Worm (Caenorhabditis elegans): ENCODE results near the gene stt-3.

stt-3 gene

ce11 chrIII:6298131-6298530 is 49.7 kb downstream of the stt-3 start, which contains the start of gene F47D12.3:
F47D12.3 (plus strand) TSS chrIII:6298461.
- TF ChIP-seq lin-13 (tag; optimal IDR thresholded peaks at IDR 0.05) (no peak), M03D4.4 (tag; optimal IDR thresholded peaks at IDR 0.05) (no peak), zip-8 (tag; optimal IDR thresholded peaks at IDR 0.05) (no peak), ces-1 (GFP tag; optimal IDR thresholded peaks at IDR 0.05) (no peak), unc-39 (tag; optimal IDR thresholded peaks at IDR 0.05) (no peak), mep-1 (tag; optimal IDR thresholded peaks at IDR 0.05) (no peak), pha-4 (tag; optimal IDR thresholded peaks at IDR 0.05) (no peak), elt-3 (tag; optimal IDR thresholded peaks at IDR 0.05) (no peak)

ce11 chrIII:6300297-6300696 is 51.9 kb downstream of the stt-3 start:
- TF ChIP-seq ham-2 (GFP tag; optimal IDR thresholded peaks at IDR 0.05) (no peak), tbx-8 (GFP tag; optimal IDR thresholded peaks at IDR 0.05) (no peak), nhr-12 (tag; optimal IDR thresholded peaks at IDR 0.05) (no peak), unc-62 (GFP tag; optimal IDR thresholded peaks at IDR 0.05) (no peak), nhr-28 (tag; optimal IDR thresholded peaks at IDR 0.05) (no peak), snpc-4 (tag; optimal IDR thresholded peaks at IDR 0.05) (no peak), elt-1 (tag; optimal IDR thresholded peaks at IDR 0.05; ENCODE audit: borderline replicate concordance, insufficient read depth) (no peak), unc-39 (tag; optimal IDR thresholded peaks at IDR 0.05) (no peak), nhr-2 (tag; optimal IDR thresholded peaks at IDR 0.05) (no peak), ceh-83 (GFP tag; optimal IDR thresholded peaks at IDR 0.05) (no peak), elt-3 (tag; optimal IDR thresholded peaks at IDR 0.05) (no peak), bed-3 (GFP tag; optimal IDR thresholded peaks at IDR 0.05) (no peak), cnd-1 (tag; optimal IDR thresholded peaks at IDR 0.05) (no peak), sem-2 (GFP tag; optimal IDR thresholded peaks at IDR 0.05) (no peak), zip-8 (tag; optimal IDR thresholded peaks at IDR 0.05) (no peak), blmp-1 (tag; optimal IDR thresholded peaks at IDR 0.05) (no peak), M03D4.4 (tag; optimal IDR thresholded peaks at IDR 0.05) (no peak), unc-120 (tag; optimal IDR thresholded peaks at IDR 0.05; ENCODE audit: poor library complexity, severe bottlenecking) (no peak)
